Worm (Caenorhabditis elegans) whole organism, L3 larva: ENCODE measurements around the gene nol-56.

ENCODE experiments used
- aly-2 ChIP-seq: fragments of 150-350 bp; optimal IDR thresholded peaks from 2 replicates; lab custom pipeline; 2014; ENCODE audit warnings: missing biosample characterization, missing genetic modification characterization
- ama-1 ChIP-seq: fragments of 150-350 bp; optimal IDR thresholded peaks from 2 replicates; lab custom pipeline; 2018
- ceh-28 ChIP-seq: fragments of 150-350 bp; optimal IDR thresholded peaks from 2 replicates; lab custom pipeline; 2014; ENCODE audit warnings: missing biosample characterization, missing genetic modification reagents, missing genetic modification characterization
- ceh-82 ChIP-seq: fragments of 150-350 bp; optimal IDR thresholded peaks from 2 replicates; lab custom pipeline; 2014; ENCODE audit warnings: missing biosample characterization, missing genetic modification characterization
- daf-12 ChIP-seq: fragments of 150-350 bp; optimal IDR thresholded peaks from 2 replicates; lab custom pipeline; 2014; ENCODE audit warnings: missing biosample characterization, missing genetic modification reagents, missing genetic modification characterization
- elt-3 ChIP-seq, 3 experiments: fragments of 150-350 bp in 1 of 3; sonication (generic microtip) in 2 of 3; optimal IDR thresholded peaks; 2 replicates in 2 of 3; 4 replicates in 1 of 3; lab custom pipeline; 2014 to 2017; ENCODE audit warnings: missing biosample characterization in 3 of 3, missing genetic modification characterization in 3 of 3
- fos-1 ChIP-seq: fragments of 150-350 bp; optimal IDR thresholded peaks from 2 replicates; lab custom pipeline; 2014; ENCODE audit warnings: missing biosample characterization, missing genetic modification characterization
- mdl-1 ChIP-seq: fragments of 150-350 bp; optimal IDR thresholded peaks from 2 replicates; lab custom pipeline; 2014; ENCODE audit warnings: missing biosample characterization, missing genetic modification characterization
- nhr-11 ChIP-seq: fragments of 150-350 bp; optimal IDR thresholded peaks from 2 replicates; lab custom pipeline; 2014; ENCODE audit warnings: missing biosample characterization, missing genetic modification characterization
- nhr-237 ChIP-seq: fragments of 150-350 bp; optimal IDR thresholded peaks from 2 replicates; lab custom pipeline; 2014; ENCODE audit warnings: missing biosample characterization, missing genetic modification characterization
- skn-1 ChIP-seq: fragments of 150-350 bp; optimal IDR thresholded peaks from 2 replicates; lab custom pipeline; 2014; ENCODE audit warnings: missing biosample characterization, missing genetic modification characterization
- unc-62 ChIP-seq: fragments of 150-350 bp; sonication (generic microtip); optimal IDR thresholded peaks from 4 replicates; lab custom pipeline; 2014; ENCODE audit warnings: missing biosample characterization, missing genetic modification reagents, missing genetic modification characterization

- TF ChIP-seq unc-62 (no peak), aly-2 (tag; lab: Kevin White, UChicago) (no peak), mdl-1 (tag; lab: Kevin White, UChicago) (no peak), nhr-237 (tag; lab: Kevin White, UChicago) (no peak), ceh-28 (tag; lab: Kevin White, UChicago) (no peak), fos-1 (no peak), ama-1 (lab: Kevin White, UChicago) (no peak), elt-3 (tag; optimal IDR thresholded peaks at IDR 0.05; lab: Kevin White, UChicago) (no peak), ceh-82 (no peak), daf-12 (tag; lab: Kevin White, UChicago) (no peak), nhr-11 (tag; lab: Kevin White, UChicago) (no peak), skn-1 (no peak)
Observed at ce11 chrV:10371177-10371576, 18.4 kb upstream of the nol-56 start.
